Worm (Caenorhabditis elegans) whole organism, mixed stage, embryonic: ENCODE results near the gene F26F4.2.

Experiments used
- blmp-1 ChIP-seq: fragments of 150-350 bp; optimal IDR thresholded peaks from 2 replicates; lab custom pipeline; 2014; ENCODE audit warnings: missing biosample characterization, missing genetic modification characterization
- ceh-39 ChIP-seq: fragments of 150-350 bp; optimal IDR thresholded peaks from 2 replicates; lab custom pipeline; 2014; ENCODE audit warnings: missing biosample characterization, missing genetic modification characterization
- ceh-43 ChIP-seq: fragments of 200-800 bp; sonication (Bioruptor generic); optimal IDR thresholded peaks from 2 replicates; lab custom pipeline; 2018; ENCODE audit warnings: mild to moderate bottlenecking, missing genetic modification characterization, moderate library complexity, missing compliant biosample characterization
- ceh-83 ChIP-seq: fragments of 200-800 bp; sonication (Bioruptor generic); optimal IDR thresholded peaks from 2 replicates; lab custom pipeline; 2018; ENCODE audit warnings: mild to moderate bottlenecking, missing genetic modification characterization, missing compliant biosample characterization
- ces-1 ChIP-seq: fragments of 150-350 bp; optimal IDR thresholded peaks from 2 replicates; lab custom pipeline; 2014; ENCODE audit warnings: missing biosample characterization, missing genetic modification reagents, missing genetic modification characterization
- cnd-1 ChIP-seq: fragments of 200-800 bp; sonication (Bioruptor generic); optimal IDR thresholded peaks from 2 replicates; lab custom pipeline; 2018; ENCODE audit warnings: mild to moderate bottlenecking, missing genetic modification characterization, missing compliant biosample characterization
- drap-1 ChIP-seq: fragments of 200-800 bp; sonication (Bioruptor generic); optimal IDR thresholded peaks from 3 replicates; lab custom pipeline; 2018; ENCODE audit warnings: mild to moderate bottlenecking, missing genetic modification characterization, missing compliant biosample characterization
- elt-1 ChIP-seq: sonication (generic microtip); optimal IDR thresholded peaks from 2 replicates; lab custom pipeline; 2017; ENCODE audit warnings: missing genetic modification characterization, mild to moderate bottlenecking, missing compliant biosample characterization, antibody characterized with exemption, moderate library complexity, borderline replicate concordance; ENCODE audit not compliant: insufficient read depth
- elt-3 ChIP-seq: fragments of 150-350 bp; optimal IDR thresholded peaks from 2 replicates; lab custom pipeline; 2014; ENCODE audit warnings: missing biosample characterization, missing genetic modification characterization
- ham-2 ChIP-seq: fragments of 200-800 bp; sonication (Bioruptor generic); optimal IDR thresholded peaks from 2 replicates; lab custom pipeline; 2018; ENCODE audit warnings: mild to moderate bottlenecking, missing genetic modification characterization, missing compliant biosample characterization
- hlh-1 ChIP-seq: fragments of 150-350 bp; optimal IDR thresholded peaks from 2 replicates; lab custom pipeline; 2014; ENCODE audit warnings: missing biosample characterization, missing genetic modification reagents, missing genetic modification characterization
- lin-13 ChIP-seq: fragments of 150-350 bp; optimal IDR thresholded peaks from 2 replicates; lab custom pipeline; 2014; ENCODE audit warnings: missing biosample characterization, missing genetic modification characterization
- lin-32 ChIP-seq: fragments of 200-800 bp; sonication (Bioruptor generic); optimal IDR thresholded peaks from 2 replicates; lab custom pipeline; 2018; ENCODE audit warnings: mild to moderate bottlenecking, missing genetic modification characterization, missing compliant biosample characterization
- mab-5 ChIP-seq: fragments of 150-350 bp; optimal IDR thresholded peaks from 2 replicates; lab custom pipeline; 2014; ENCODE audit warnings: missing biosample characterization, missing genetic modification characterization
- mep-1 ChIP-seq: fragments of 150-350 bp; optimal IDR thresholded peaks from 2 replicates; lab custom pipeline; 2017; ENCODE audit warnings: missing biosample characterization, missing genetic modification reagents, missing genetic modification characterization, inconsistent platforms
- mls-2 ChIP-seq: sonication (generic microtip); optimal IDR thresholded peaks from 2 replicates; lab custom pipeline; 2016; ENCODE audit warnings: mild to moderate bottlenecking, missing genetic modification characterization, moderate library complexity, missing compliant biosample characterization
- nhr-12 ChIP-seq: fragments of 150-350 bp; optimal IDR thresholded peaks from 2 replicates; lab custom pipeline; 2014; ENCODE audit warnings: missing biosample characterization, missing genetic modification characterization
- nhr-2 ChIP-seq: fragments of 150-350 bp; optimal IDR thresholded peaks from 2 replicates; lab custom pipeline; 2014; ENCODE audit warnings: missing biosample characterization, missing genetic modification characterization
- nhr-237 ChIP-seq: fragments of 150-350 bp; optimal IDR thresholded peaks from 2 replicates; lab custom pipeline; 2014; ENCODE audit warnings: missing biosample characterization, missing genetic modification characterization
- nhr-28 ChIP-seq: fragments of 150-350 bp; optimal IDR thresholded peaks from 2 replicates; lab custom pipeline; 2014; ENCODE audit warnings: missing biosample characterization, missing genetic modification characterization
- nhr-76 ChIP-seq: sonication (generic microtip); optimal IDR thresholded peaks from 2 replicates; lab custom pipeline; 2017; ENCODE audit warnings: missing biosample characterization, missing genetic modification characterization
- sem-2 ChIP-seq: fragments of 200-800 bp; sonication (Bioruptor generic); optimal IDR thresholded peaks from 2 replicates; lab custom pipeline; 2018; ENCODE audit warnings: mild to moderate bottlenecking, missing genetic modification characterization, missing compliant biosample characterization
- snpc-4 ChIP-seq: fragments of 150-350 bp; optimal IDR thresholded peaks from 2 replicates; lab custom pipeline; 2014; ENCODE audit warnings: missing biosample characterization, missing genetic modification characterization
- sptf-1 ChIP-seq: sonication (generic microtip); optimal IDR thresholded peaks from 2 replicates; lab custom pipeline; 2017; ENCODE audit warnings: mild to moderate bottlenecking, missing genetic modification characterization, moderate library complexity, missing compliant biosample characterization
- tbx-8 ChIP-seq: fragments of 200-800 bp; sonication (Bioruptor generic); optimal IDR thresholded peaks from 2 replicates; lab custom pipeline; 2018; ENCODE audit warnings: mild to moderate bottlenecking, missing genetic modification characterization, moderate library complexity, missing compliant biosample characterization
- unc-120 ChIP-seq: sonication (generic microtip); optimal IDR thresholded peaks from 2 replicates; lab custom pipeline; 2017; ENCODE audit warnings: missing genetic modification characterization, missing compliant biosample characterization; ENCODE audit not compliant: poor library complexity, severe bottlenecking
- unc-39 ChIP-seq: fragments of 150-350 bp; optimal IDR thresholded peaks from 2 replicates; lab custom pipeline; 2014; ENCODE audit warnings: missing biosample characterization, missing genetic modification characterization
- unc-62 ChIP-seq: fragments of 150-350 bp; optimal IDR thresholded peaks from 2 replicates; lab custom pipeline; 2014; ENCODE audit warnings: missing biosample characterization, missing genetic modification reagents, missing genetic modification characterization
- zip-8 ChIP-seq: fragments of 150-350 bp; optimal IDR thresholded peaks from 2 replicates; lab custom pipeline; 2014; ENCODE audit warnings: missing biosample characterization, missing genetic modification characterization
- ztf-11 ChIP-seq: fragments of 150-350 bp; optimal IDR thresholded peaks from 2 replicates; lab custom pipeline; 2014; ENCODE audit warnings: missing biosample characterization, missing genetic modification characterization

Gene F26F4.2

ce11 chrIII:4900260-4900659, 10.8 kb upstream of the F26F4.2 start, which contains the start of gene tag-340:
Gene tag-340 (plus strand): TSS chrIII:4900508.
- TF ChIP-seq ceh-39 (no peak), drap-1 (no peak), nhr-28 (no peak), lin-13 (no peak), elt-1 (tag; lab: Kevin White, UChicago) (no peak), snpc-4 (tag; lab: Kevin White, UChicago) (no peak), unc-62 (no peak), hlh-1 (tag; lab: Kevin White, UChicago) (no peak), nhr-12 (no peak), zip-8 (tag; lab: Kevin White, UChicago) (no peak), lin-32 (no peak), ceh-43 (no peak), ces-1 (no peak), elt-3 (tag; lab: Kevin White, UChicago) (no peak), ham-2 (GFP tag; lab: Kevin White, UChicago) (no peak)

ce11 chrIII:4903784-4904183, 7.3 kb upstream of the F26F4.2 start, which contains the start of gene kbp-2:
Gene kbp-2 (minus strand): TSS chrIII:4903884.
- TF ChIP-seq ceh-43 (no peak), elt-3 (tag; lab: Kevin White, UChicago) (no peak), sem-2 (no peak), zip-8 (tag; lab: Kevin White, UChicago) (no peak), lin-13 (no peak), nhr-2 (tag; lab: Kevin White, UChicago) (no peak), lin-32 (no peak), nhr-237 (tag; lab: Kevin White, UChicago) (no peak)

- TF ChIP-seq lin-32 (peak; percentile 2), elt-3 (tag; lab: Kevin White, UChicago) (no peak), ceh-43 (peak; percentile 19), ceh-83 (GFP tag; lab: Kevin White, UChicago) (peak; percentile 43), sptf-1 (tag; lab: Kevin White, UChicago) (peak; percentile 26), mep-1 (peak; percentile 18), ces-1 (peak; percentile 2), nhr-237 (tag; lab: Kevin White, UChicago) (no peak), ceh-39 (no peak), hlh-1 (tag; lab: Kevin White, UChicago) (peak; percentile 37), blmp-1 (tag; lab: Kevin White, UChicago) (no peak), unc-120 (tag; lab: Kevin White, UChicago) (peak; percentile 92)
Measured at ce11 chrIII:4905405-4905804, 5.7 kb upstream of the F26F4.2 start, which contains the start of gene F26F4.8. Gene F26F4.8 (minus strand): TSS chrIII:4905473.

- TF ChIP-seq ztf-11 (tag; lab: Kevin White, UChicago) = no peak
- no peak for TF ChIP-seq nhr-12
- TF ChIP-seq nhr-2 (tag; lab: Kevin White, UChicago) = no peak
- no peak for TF ChIP-seq unc-62
- TF ChIP-seq nhr-76 (tag; lab: Kevin White, UChicago) = no peak
- TF ChIP-seq ham-2 (GFP tag; lab: Kevin White, UChicago) = no peak
- no peak for TF ChIP-seq ceh-39
- TF ChIP-seq lin-13 = no peak
- TF ChIP-seq ceh-83 (GFP tag; lab: Kevin White, UChicago) = no peak
- no peak for TF ChIP-seq unc-39 (tag; lab: Kevin White, UChicago)
- TF ChIP-seq, all 35 proteins: peak for 0
Measured at ce11 chrIII:4906365-4906764, 4.7 kb upstream of the F26F4.2 start.

- TF ChIP-seq nhr-2 (tag; lab: Kevin White, UChicago) (no peak), cnd-1 (tag; lab: Kevin White, UChicago) (no peak), drap-1 (no peak), ceh-39 (no peak), lin-32 (no peak), unc-39 (tag; lab: Kevin White, UChicago) (no peak), ces-1 (no peak), mls-2 (no peak), hlh-1 (tag; lab: Kevin White, UChicago) (no peak), nhr-237 (tag; lab: Kevin White, UChicago) (no peak), mab-5 (no peak), blmp-1 (tag; lab: Kevin White, UChicago) (no peak), unc-120 (tag; lab: Kevin White, UChicago) (no peak), unc-62 (no peak), tbx-8 (GFP tag; lab: Kevin White, UChicago) (no peak)
Measured at ce11 chrIII:4906896-4907295, 4.2 kb upstream of the F26F4.2 start, which contains the start of gene rom-1. Gene rom-1 (plus strand): TSS chrIII:4907196.
